Fruit fly (Drosophila melanogaster): ENCODE measurements around the gene CG9215.

The CG9215 gene

DNA sequence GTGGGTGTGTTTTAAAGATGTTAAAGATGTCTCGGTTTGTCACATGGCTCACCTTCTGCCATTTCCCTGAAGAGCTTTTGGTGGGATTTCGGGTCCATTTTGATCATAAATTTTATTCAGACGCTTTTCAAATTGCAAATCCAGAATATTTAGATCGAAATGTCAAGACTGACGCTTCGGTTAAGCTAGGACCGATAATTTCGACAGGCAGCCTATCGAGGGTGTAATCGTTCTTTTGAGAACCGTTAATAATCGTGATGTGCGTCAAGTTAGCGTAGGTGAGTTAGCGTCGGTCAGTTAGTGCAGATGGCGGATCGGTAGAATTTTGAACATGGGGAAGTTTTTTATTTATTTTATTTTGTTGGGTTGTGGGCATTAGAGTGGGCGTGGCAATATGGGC lies 7.1 kb downstream of the CG9215 start, which contains the start of gene CG42299:
TSS of gene CG42299 (minus strand) at position 127 of the 400 bp plus-strand sequence.
- TF ChIP-seq sens (GFP tag) (no peak), Opbp (GFP tag; IDR thresholded peaks at IDR 0.05; ENCODE audit: partially characterized antibody) (peak; percentile 77; the same call in 2 of the 3 replicates), Bgb (GFP tag; IDR thresholded peaks at IDR 0.05; ENCODE audit: partially characterized antibody) (peak; percentile 59; the same call in 1 of the 2 replicates), CG11456 (GFP tag; IDR thresholded peaks at IDR 0.05) (no peak), gsb (GFP tag; IDR thresholded peaks at IDR 0.05) (no peak), CG16813 (GFP tag; IDR thresholded peaks at IDR 0.05; ENCODE audit: partially characterized antibody) (peak; percentile 48; the same call in 1 of the 3 replicates), zen2 (GFP tag; IDR thresholded peaks at IDR 0.05; ENCODE audit: partially characterized antibody) (0 out of 3 replicates have a peak, but pooled peaks have one; percentile 7), CG14860 (GFP tag; IDR thresholded peaks at IDR 0.05; ENCODE audit: partially characterized antibody) (peak; percentile 66), Ada2b (GFP tag; IDR thresholded peaks at IDR 0.05) (no peak), C15 (GFP tag; IDR thresholded peaks at IDR 0.05) (no peak), CG16779 (GFP tag; IDR thresholded peaks at IDR 0.05) (no peak), org-1 (GFP tag; optimal IDR thresholded peaks at IDR 0.05) (no peak), Dref (GFP tag; IDR thresholded peaks at IDR 0.05) (peak; percentile 51), grau (tag; optimal IDR thresholded peaks at IDR 0.05) (no peak), CG9797 (GFP tag; optimal IDR thresholded peaks at IDR 0.05) (no peak), CG12071 (GFP tag; optimal IDR thresholded peaks at IDR 0.05) (no peak), tap (tag; optimal IDR thresholded peaks at IDR 0.05) (no peak), CG10209 (GFP tag; optimal IDR thresholded peaks at IDR 0.05) (no peak), tna (GFP tag; IDR thresholded peaks at IDR 0.05; ENCODE audit: partially characterized antibody) (peak; percentile 71), her (GFP tag; optimal IDR thresholded peaks at IDR 0.05) (no peak), CG6791 (GFP tag; IDR thresholded peaks at IDR 0.05; ENCODE audit: partially characterized antibody) (peak; percentile 83), vnd (GFP tag; IDR thresholded peaks at IDR 0.05; ENCODE audit: partially characterized antibody) (peak; percentile 60; the same call in 2 of the 3 replicates), z (GFP tag; IDR thresholded peaks at IDR 0.05) (no peak), Dll (GFP tag; IDR thresholded peaks at IDR 0.05; ENCODE audit: partially characterized antibody) (peak; percentile 53; the same call in 1 of the 4 replicates), chinmo (GFP tag; IDR thresholded peaks at IDR 0.05; ENCODE audit: partially characterized antibody) (0 out of 4 replicates have a peak, but pooled peaks have one; percentile 59), HLH4C (GFP tag; IDR thresholded peaks at IDR 0.05; ENCODE audit: partially characterized antibody) (peak; percentile 76), Doc3 (GFP tag; IDR thresholded peaks at IDR 0.05; ENCODE audit: partially characterized antibody) (0 out of 3 replicates have a peak, but pooled peaks have one; percentile 11), hb (GFP tag; IDR thresholded peaks at IDR 0.05; ENCODE audit: partially characterized antibody) (peak; percentile 66; the same call in 2 of the 3 replicates), CG8281 (tag; optimal IDR thresholded peaks at IDR 0.05) (no peak), dimm (GFP tag; IDR thresholded peaks at IDR 0.05) (no peak), CG18262 (tag; optimal IDR thresholded peaks at IDR 0.05) (no peak), CG15514 (GFP tag; optimal IDR thresholded peaks at IDR 0.05) (no peak), CG34224 (GFP tag; IDR thresholded peaks at IDR 0.05; ENCODE audit: partially characterized antibody) (peak; percentile 29; the same call in 1 of the 3 replicates), CG2199 (GFP tag; IDR thresholded peaks at IDR 0.05) (no peak), ato (GFP tag; IDR thresholded peaks at IDR 0.05; ENCODE audit: partially characterized antibody) (peak; percentile 57; the same call in 1 of the 2 replicates), br (optimal IDR thresholded peaks at IDR 0.05) (no peak), Scr (GFP tag; IDR thresholded peaks at IDR 0.05; ENCODE audit: partially characterized antibody) (peak; percentile 50), nerfin-2 (GFP tag; IDR thresholded peaks at IDR 0.05; ENCODE audit: partially characterized antibody) (peak; percentile 66), aop (GFP tag; IDR thresholded peaks at IDR 0.05) (no peak), CG17829 (tag; optimal IDR thresholded peaks at IDR 0.05) (no peak), CG34376 (GFP tag; optimal IDR thresholded peaks at IDR 0.05) (no peak), CG8290 (GFP tag; optimal IDR thresholded peaks at IDR 0.05) (no peak), CG8290 (tag; optimal IDR thresholded peaks at IDR 0.05) (no peak), hkb (optimal IDR thresholded peaks at IDR 0.05) (no peak), hkb (GFP tag; IDR thresholded peaks at IDR 0.05) (no peak), HLH3B (GFP tag; IDR thresholded peaks at IDR 0.05) (no peak), mld (GFP tag; IDR thresholded peaks at IDR 0.05; ENCODE audit: partially characterized antibody) (peak; percentile 65; the same call in 2 of the 3 replicates), CG4328 (GFP tag; optimal IDR thresholded peaks at IDR 0.05) (no peak), CG13287 (GFP tag; IDR thresholded peaks at IDR 0.05; ENCODE audit: partially characterized antibody) (peak; percentile 32; the same call in 1 of the 2 replicates)

Measured in whole organism, embryonic.